Fruit fly (Drosophila melanogaster) S2 (cell line): ENCODE data around the gene serp.

Experiments used
- CG8478 ChIP-seq: fragments of >200 bp; optimal IDR thresholded peaks from 2 replicates; lab custom pipeline; 2018
- CTCF ChIP-seq, 2 experiments: fragments of >200 bp; optimal IDR thresholded peaks; 2 replicates each; lab custom pipeline; 2018

dm6 chr3L:19687200-19687687 lies 20.6 kb downstream of the serp start, which contains the start of the genes CG8765 and Gbeta76C:
- TF ChIP-seq CTCF (optimal IDR thresholded peaks at IDR 0.05; lab: Kevin White, UChicago) (peak; percentile 21 to 32), CG8478 (lab: Kevin White, UChicago) (no peak)
